Worm (Caenorhabditis elegans) whole organism, young adult: ENCODE data around the gene nhr-40.

ENCODE experiments used
- F22D6.2 ChIP-seq: sonication (generic microtip); optimal IDR thresholded peaks from 2 replicates; lab custom pipeline; 2016; ENCODE audit warnings: mild to moderate bottlenecking, missing genetic modification characterization, missing compliant biosample characterization
- Y56A3A.18 ChIP-seq: fragments of 200-800 bp; sonication (Bioruptor generic); IDR thresholded peaks from 2 replicates; pipeline ENCODE4 v1.3.6; 2022; ENCODE audit warnings: missing genetic modification reagents, missing genetic modification characterization, missing compliant biosample characterization
- ama-1 ChIP-seq, 3 experiments: fragments of 150-350 bp in 1 of 3; sonication (generic microtip) in 2 of 3; optimal IDR thresholded peaks; 2 replicates each; lab custom pipeline; 2014 to 2018; ENCODE audit warnings: missing biosample characterization in 2 of 3, missing genetic modification characterization in 2 of 3, missing genetic modification reagents in 2 of 3
- pbrm-1 ChIP-seq: fragments of 200-800 bp; sonication (Bioruptor generic); IDR thresholded peaks from 2 replicates; pipeline ENCODE4 v1.3.6; 2022; ENCODE audit warnings: missing genetic modification reagents, missing genetic modification characterization, missing compliant biosample characterization
- sptf-2 ChIP-seq: fragments of 200-800 bp; sonication (Bioruptor generic); optimal IDR thresholded peaks from 2 replicates; lab custom pipeline; 2018; ENCODE audit warnings: mild to moderate bottlenecking, missing genetic modification characterization, missing compliant biosample characterization
- xnd-1 ChIP-seq: sonication (generic microtip); optimal IDR thresholded peaks from 2 replicates; lab custom pipeline; 2016; ENCODE audit warnings: missing genotype, missing genetic modification reagents, missing genetic modification characterization, missing compliant biosample characterization
- ztf-26 ChIP-seq: sonication (generic microtip); optimal IDR thresholded peaks from 2 replicates; lab custom pipeline; 2017; ENCODE audit warnings: missing genetic modification characterization, missing compliant biosample characterization

- no peak for TF ChIP-seq ama-1 (optimal IDR thresholded peaks at IDR 0.05; lab: Kevin White, UChicago)
- TF ChIP-seq ama-1 (GFP tag; optimal IDR thresholded peaks at IDR 0.05; lab: Kevin White, UChicago): no peak
- TF ChIP-seq F22D6.2: no peak
- no peak for TF ChIP-seq xnd-1 (tag; lab: Kevin White, UChicago)
- no peak for TF ChIP-seq ztf-26
- no peak for TF ChIP-seq pbrm-1
- TF ChIP-seq Y56A3A.18 (GFP tag; lab: Robert Waterston, UW): no peak
- TF ChIP-seq sptf-2 (GFP tag; lab: Kevin White, UChicago): no peak
Observed at ce11 chrX:2577442-2577841, 16.4 kb upstream of the nhr-40 start, which contains the start of gene ttr-42.
